Worm (Caenorhabditis elegans): Measurements from ENCODE around the gene C05G5.7.

C05G5.7 gene

ce11 chrX:14791195-14791739 is 47.7 kb upstream of the C05G5.7 start:
- TF ChIP-seq F13H6.1 (tag; optimal IDR thresholded peaks at IDR 0.05) (no peak), ama-1 (optimal IDR thresholded peaks at IDR 0.05) (peak; percentile 68)

- TF ChIP-seq Y55F3AM.14 (GFP tag; optimal IDR thresholded peaks at IDR 0.05) (peak; percentile 93), fos-1 (tag; optimal IDR thresholded peaks at IDR 0.05) (peak; percentile 68), lin-11 (tag; optimal IDR thresholded peaks at IDR 0.05) (no peak), nhr-6 (tag; optimal IDR thresholded peaks at IDR 0.05) (peak; percentile 59), crh-2 (tag; optimal IDR thresholded peaks at IDR 0.05) (peak; percentile 95), egl-27 (tag; optimal IDR thresholded peaks at IDR 0.05) (peak; percentile 71), sma-9 (GFP tag; optimal IDR thresholded peaks at IDR 0.05) (peak; percentile 97), sma-9 (tag; optimal IDR thresholded peaks at IDR 0.05) (peak; percentile 40), nhr-12 (tag; optimal IDR thresholded peaks at IDR 0.05) (no peak), lin-39 (tag; optimal IDR thresholded peaks at IDR 0.05) (no peak), unc-39 (tag; optimal IDR thresholded peaks at IDR 0.05) (no peak), F13H6.1 (tag; optimal IDR thresholded peaks at IDR 0.05) (peak; percentile 86), skn-1 (tag; optimal IDR thresholded peaks at IDR 0.05) (no peak), gmeb-1 (tag; optimal IDR thresholded peaks at IDR 0.05) (peak; percentile 67), C34F6.9 (tag; optimal IDR thresholded peaks at IDR 0.05) (peak; percentile 28), sma-3 (GFP tag; optimal IDR thresholded peaks at IDR 0.05) (peak; percentile 97), elt-1 (tag; optimal IDR thresholded peaks at IDR 0.05) (peak; percentile 67), ceh-16 (tag; optimal IDR thresholded peaks at IDR 0.05) (peak; percentile 92), sem-4 (tag; optimal IDR thresholded peaks at IDR 0.05) (peak; percentile 86), ztf-11 (tag; optimal IDR thresholded peaks at IDR 0.05) (no peak), snpc-4 (tag; optimal IDR thresholded peaks at IDR 0.05) (no peak), unc-55 (GFP tag; optimal IDR thresholded peaks at IDR 0.05) (no peak), nhr-237 (tag; optimal IDR thresholded peaks at IDR 0.05) (no peak), nhr-21 (tag; optimal IDR thresholded peaks at IDR 0.05) (peak; percentile 98), lsy-2 (tag; optimal IDR thresholded peaks at IDR 0.05) (peak in 1 of 2 experiments; percentile 64), blmp-1 (tag; optimal IDR thresholded peaks at IDR 0.05; ENCODE audit: insufficient read depth) (peak; percentile 89), nhr-23 (tag; optimal IDR thresholded peaks at IDR 0.05) (no peak), nhr-25 (tag; optimal IDR thresholded peaks at IDR 0.05) (peak; percentile 98), mdl-1 (tag; optimal IDR thresholded peaks at IDR 0.05) (peak; percentile 94 to 97), nhr-77 (tag; optimal IDR thresholded peaks at IDR 0.05) (peak; percentile 29), ceh-82 (tag; optimal IDR thresholded peaks at IDR 0.05) (no peak), nhr-129 (tag; optimal IDR thresholded peaks at IDR 0.05) (peak; percentile 96), nhr-10 (tag; optimal IDR thresholded peaks at IDR 0.05) (no peak), ZK546.5 (tag; optimal IDR thresholded peaks at IDR 0.05) (no peak)
Measured at ce11 chrX:14790320-14791048, 46.9 kb upstream of the C05G5.7 start, which contains the start of gene tatn-1. Gene tatn-1 (plus strand): TSS chrX:14791008.

DNA sequence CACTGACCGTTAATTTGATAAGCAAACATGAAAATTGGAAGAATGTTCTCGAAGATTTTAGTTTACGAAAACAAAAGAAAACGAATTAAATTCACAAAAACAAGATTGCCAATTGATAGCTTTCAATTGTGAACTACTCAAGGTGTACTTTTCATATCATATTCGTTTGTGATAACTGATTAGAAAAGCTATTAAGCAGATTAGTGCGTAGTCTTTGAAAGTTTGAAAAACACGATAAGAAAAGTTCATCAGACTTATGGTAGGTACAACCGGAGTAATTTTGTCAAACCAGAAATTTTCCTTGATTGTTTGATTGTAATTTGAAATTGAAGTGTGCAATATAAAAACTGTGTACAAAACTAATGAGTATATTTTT is 44.0 kb upstream of the C05G5.7 start:
- no peak for TF ChIP-seq unc-39 (tag; optimal IDR thresholded peaks at IDR 0.05)
- no peak for TF ChIP-seq egl-27 (tag; optimal IDR thresholded peaks at IDR 0.05)
- TF ChIP-seq sma-3 (GFP tag; optimal IDR thresholded peaks at IDR 0.05), result peak; percentile 6
- TF ChIP-seq mab-5 (tag; optimal IDR thresholded peaks at IDR 0.05), result no peak
- TF ChIP-seq blmp-1 (tag; optimal IDR thresholded peaks at IDR 0.05; ENCODE audit: insufficient read depth), result no peak
- TF ChIP-seq unc-62 (GFP tag; optimal IDR thresholded peaks at IDR 0.05), result no peak
- no peak for TF ChIP-seq nhr-237 (tag; optimal IDR thresholded peaks at IDR 0.05)
- TF ChIP-seq nhr-11 (tag; optimal IDR thresholded peaks at IDR 0.05), result no peak
- TF ChIP-seq nhr-21 (tag; optimal IDR thresholded peaks at IDR 0.05), result no peak
- no peak for TF ChIP-seq ztf-4 (tag; optimal IDR thresholded peaks at IDR 0.05)
- TF ChIP-seq elt-3 (tag; optimal IDR thresholded peaks at IDR 0.05), result no peak
- no peak for TF ChIP-seq lsy-2 (tag; optimal IDR thresholded peaks at IDR 0.05)
- no peak for TF ChIP-seq aly-2 (tag; optimal IDR thresholded peaks at IDR 0.05)
- TF ChIP-seq sma-9 (GFP tag; optimal IDR thresholded peaks at IDR 0.05), result peak; percentile 41
- no peak for TF ChIP-seq sma-9 (tag; optimal IDR thresholded peaks at IDR 0.05)
- peak; percentile 24 for TF ChIP-seq fos-1 (tag; optimal IDR thresholded peaks at IDR 0.05)
- no peak for TF ChIP-seq ceh-16 (tag; optimal IDR thresholded peaks at IDR 0.05)
- TF ChIP-seq elt-1 (tag; optimal IDR thresholded peaks at IDR 0.05), result no peak
- TF ChIP-seq nhr-129 (tag; optimal IDR thresholded peaks at IDR 0.05), result no peak
- no peak for TF ChIP-seq C34F6.9 (tag; optimal IDR thresholded peaks at IDR 0.05)
- TF ChIP-seq crh-2 (tag; optimal IDR thresholded peaks at IDR 0.05), result no peak
- TF ChIP-seq Y55F3AM.14 (GFP tag; optimal IDR thresholded peaks at IDR 0.05), result no peak
